Worm (Caenorhabditis elegans) whole organism, L3 larva: Measurements from ENCODE around the gene lgc-52.

Source experiments
- R02D3.7 ChIP-seq: fragments of 150-350 bp; optimal IDR thresholded peaks from 2 replicates; lab custom pipeline; 2014; ENCODE audit warnings: missing biosample characterization, missing genetic modification characterization
- aly-2 ChIP-seq: fragments of 150-350 bp; optimal IDR thresholded peaks from 2 replicates; lab custom pipeline; 2014; ENCODE audit warnings: missing biosample characterization, missing genetic modification characterization
- ama-1 ChIP-seq: fragments of 150-350 bp; optimal IDR thresholded peaks from 2 replicates; lab custom pipeline; 2018
- ceh-28 ChIP-seq: fragments of 150-350 bp; optimal IDR thresholded peaks from 2 replicates; lab custom pipeline; 2014; ENCODE audit warnings: missing biosample characterization, missing genetic modification reagents, missing genetic modification characterization
- ceh-9 ChIP-seq: sonication (generic microtip); optimal IDR thresholded peaks from 2 replicates; lab custom pipeline; 2018; ENCODE audit warnings: missing biosample characterization, missing genetic modification characterization
- daf-12 ChIP-seq: fragments of 150-350 bp; optimal IDR thresholded peaks from 2 replicates; lab custom pipeline; 2014; ENCODE audit warnings: missing biosample characterization, missing genetic modification reagents, missing genetic modification characterization
- egl-27 ChIP-seq: sonication (generic microtip); optimal IDR thresholded peaks from 4 replicates; lab custom pipeline; 2017; ENCODE audit warnings: missing biosample characterization, missing genetic modification reagents, missing genetic modification characterization
- egl-5 ChIP-seq: fragments of 150-350 bp; optimal IDR thresholded peaks from 2 replicates; lab custom pipeline; 2017; ENCODE audit warnings: missing biosample characterization, missing genetic modification reagents, missing genetic modification characterization, inconsistent platforms
- elt-1 ChIP-seq: fragments of 150-350 bp; optimal IDR thresholded peaks from 2 replicates; lab custom pipeline; 2014; ENCODE audit warnings: missing biosample characterization, missing genetic modification characterization
- elt-2 ChIP-seq: sonication (generic microtip); optimal IDR thresholded peaks from 2 replicates; lab custom pipeline; 2016; ENCODE audit warnings: missing genetic modification reagents, mild to moderate bottlenecking, missing genetic modification characterization, missing compliant biosample characterization
- elt-3 ChIP-seq, 3 experiments: fragments of 150-350 bp in 1 of 3; sonication (generic microtip) in 2 of 3; optimal IDR thresholded peaks; 2 replicates in 2 of 3; 4 replicates in 1 of 3; lab custom pipeline; 2014 to 2017; ENCODE audit warnings: missing biosample characterization in 3 of 3, missing genetic modification characterization in 3 of 3
- eor-1 ChIP-seq, 2 experiments: fragments of 150-350 bp; optimal IDR thresholded peaks; 2 replicates each; lab custom pipeline; 2014 to 2018; ENCODE audit warnings: missing biosample characterization in 2 of 2, missing genetic modification characterization in 2 of 2
- fkh-10 ChIP-seq: sonication (generic microtip); optimal IDR thresholded peaks from 2 replicates; lab custom pipeline; 2017; ENCODE audit warnings: missing biosample characterization, missing genetic modification reagents, missing genetic modification characterization
- hmg-11 ChIP-seq: sonication (generic microtip); optimal IDR thresholded peaks from 2 replicates; lab custom pipeline; 2016; ENCODE audit warnings: missing genetic modification characterization, missing compliant biosample characterization
- lin-39 ChIP-seq: fragments of 150-350 bp; optimal IDR thresholded peaks from 2 replicates; lab custom pipeline; 2018; ENCODE audit warnings: missing biosample characterization, missing genetic modification reagents, missing genetic modification characterization
- mdl-1 ChIP-seq: fragments of 150-350 bp; optimal IDR thresholded peaks from 2 replicates; lab custom pipeline; 2014; ENCODE audit warnings: missing biosample characterization, missing genetic modification characterization
- nfya-1 ChIP-seq: sonication (generic microtip); optimal IDR thresholded peaks from 2 replicates; lab custom pipeline; 2017; ENCODE audit warnings: missing genetic modification characterization, mild to moderate bottlenecking, missing compliant biosample characterization, antibody characterized with exemption, moderate library complexity; ENCODE audit not compliant: insufficient read depth
- nhr-11 ChIP-seq: fragments of 150-350 bp; optimal IDR thresholded peaks from 2 replicates; lab custom pipeline; 2014; ENCODE audit warnings: missing biosample characterization, missing genetic modification characterization
- nhr-12 ChIP-seq: fragments of 150-350 bp; optimal IDR thresholded peaks from 2 replicates; lab custom pipeline; 2014; ENCODE audit warnings: missing biosample characterization, missing genetic modification characterization
- nhr-23 ChIP-seq: fragments of 150-350 bp; optimal IDR thresholded peaks from 2 replicates; lab custom pipeline; 2014; ENCODE audit warnings: missing biosample characterization, missing genetic modification reagents, missing genetic modification characterization
- nhr-237 ChIP-seq: fragments of 150-350 bp; optimal IDR thresholded peaks from 2 replicates; lab custom pipeline; 2014; ENCODE audit warnings: missing biosample characterization, missing genetic modification characterization
- nhr-25 ChIP-seq: sonication (generic microtip); optimal IDR thresholded peaks from 2 replicates; lab custom pipeline; 2017; ENCODE audit warnings: missing biosample characterization, missing genetic modification characterization
- nhr-28 ChIP-seq: fragments of 150-350 bp; optimal IDR thresholded peaks from 2 replicates; lab custom pipeline; 2014; ENCODE audit warnings: missing biosample characterization, missing genetic modification characterization
- nhr-43 ChIP-seq: sonication (generic microtip); optimal IDR thresholded peaks from 2 replicates; lab custom pipeline; 2016; ENCODE audit warnings: mild to moderate bottlenecking, missing genetic modification characterization, missing compliant biosample characterization; ENCODE audit not compliant: poor library complexity, severe bottlenecking
- nhr-76 ChIP-seq: fragments of 150-350 bp; sonication (generic microtip); optimal IDR thresholded peaks from 5 replicates; lab custom pipeline; 2014; ENCODE audit warnings: missing biosample characterization, missing genetic modification characterization
- nhr-77 ChIP-seq: fragments of 150-350 bp; optimal IDR thresholded peaks from 2 replicates; lab custom pipeline; 2014; ENCODE audit warnings: missing biosample characterization, missing genetic modification characterization
- pqm-1 ChIP-seq: fragments of 150-350 bp; optimal IDR thresholded peaks from 2 replicates; lab custom pipeline; 2017; ENCODE audit warnings: missing biosample characterization, missing genetic modification characterization, inconsistent platforms
- sea-2 ChIP-seq: fragments of 150-350 bp; sonication (generic microtip); optimal IDR thresholded peaks from 4 replicates; lab custom pipeline; 2014; ENCODE audit warnings: missing biosample characterization, missing genetic modification reagents, missing genetic modification characterization
- skn-1 ChIP-seq: fragments of 150-350 bp; optimal IDR thresholded peaks from 2 replicates; lab custom pipeline; 2014; ENCODE audit warnings: missing biosample characterization, missing genetic modification characterization
- snpc-4 ChIP-seq: fragments of 150-350 bp; optimal IDR thresholded peaks from 2 replicates; lab custom pipeline; 2014; ENCODE audit warnings: missing biosample characterization, missing genetic modification characterization
- tbx-2 ChIP-seq: sonication (generic microtip); optimal IDR thresholded peaks from 2 replicates; lab custom pipeline; 2016; ENCODE audit warnings: mild to moderate bottlenecking, missing genetic modification characterization, missing compliant biosample characterization
- unc-39 ChIP-seq: sonication (generic microtip); optimal IDR thresholded peaks from 4 replicates; lab custom pipeline; 2017; ENCODE audit warnings: missing biosample characterization, missing genetic modification characterization
- unc-62 ChIP-seq: fragments of 150-350 bp; sonication (generic microtip); optimal IDR thresholded peaks from 4 replicates; lab custom pipeline; 2014; ENCODE audit warnings: missing biosample characterization, missing genetic modification reagents, missing genetic modification characterization
- zag-1 ChIP-seq: fragments of 150-350 bp; optimal IDR thresholded peaks from 2 replicates; lab custom pipeline; 2014; ENCODE audit warnings: missing biosample characterization, missing genetic modification characterization
- ztf-11 ChIP-seq: fragments of 150-350 bp; optimal IDR thresholded peaks from 2 replicates; lab custom pipeline; 2014; ENCODE audit warnings: missing biosample characterization, missing genetic modification characterization
- ztf-4 ChIP-seq: fragments of 150-350 bp; optimal IDR thresholded peaks from 2 replicates; lab custom pipeline; 2014; ENCODE audit warnings: missing biosample characterization, missing genetic modification characterization

lgc-52 gene

ce11 chrIV:15220253-15220652 lies 15.7 kb upstream of the lgc-52 start, which contains the start of gene Y40H7A.11:
TSS of gene Y40H7A.11 (minus strand) at chrIV:15220353.
- TF ChIP-seq ceh-28, result no peak
- TF ChIP-seq nhr-11 (tag; lab: Kevin White, UChicago), result no peak
- TF ChIP-seq nhr-25, result no peak
- no peak for TF ChIP-seq tbx-2 (tag; lab: Kevin White, UChicago)
- no peak for TF ChIP-seq nhr-76 (tag; lab: Kevin White, UChicago)
- TF ChIP-seq nfya-1 (tag; lab: Kevin White, UChicago), result no peak
- TF ChIP-seq ama-1 (lab: Kevin White, UChicago), result no peak
- no peak for TF ChIP-seq nhr-28 (tag; lab: Kevin White, UChicago)
- no peak for TF ChIP-seq sea-2
- TF ChIP-seq hmg-11 (tag; lab: Kevin White, UChicago), result no peak
- TF ChIP-seq ztf-4, result no peak
- no peak for TF ChIP-seq ceh-9 (tag; lab: Kevin White, UChicago)
- no peak for TF ChIP-seq snpc-4 (tag; lab: Kevin White, UChicago)
- TF ChIP-seq ztf-11 (tag; lab: Kevin White, UChicago), result no peak
- TF ChIP-seq daf-12, result no peak
- no peak for TF ChIP-seq nhr-23
- no peak for TF ChIP-seq unc-62 (GFP tag; lab: Kevin White, UChicago)
- TF ChIP-seq unc-39 (tag; lab: Kevin White, UChicago), result no peak
- no peak for TF ChIP-seq egl-27 (tag; lab: Kevin White, UChicago)

DNA sequence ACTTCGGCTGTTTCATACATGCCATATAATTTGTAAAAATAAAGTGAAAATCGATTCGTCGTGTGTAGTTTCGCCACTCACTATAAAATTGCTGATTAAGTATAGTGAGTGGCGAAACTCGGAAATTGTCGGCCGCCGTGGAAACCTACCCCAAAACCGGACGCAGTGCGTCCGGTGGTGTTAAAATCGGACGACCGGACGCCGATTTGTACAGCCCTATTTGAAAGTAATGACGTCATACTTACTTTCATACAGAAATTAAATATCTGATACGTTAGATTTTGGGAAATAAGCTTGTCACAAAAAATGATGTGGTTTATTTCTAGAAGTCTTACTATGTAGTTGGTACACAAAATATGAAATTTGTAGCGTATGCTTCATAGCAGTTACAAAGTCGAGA lies 1.7 kb upstream of the lgc-52 start:
- TF ChIP-seq snpc-4 (tag; lab: Kevin White, UChicago) (peak; percentile 52), nhr-12 (tag; lab: Kevin White, UChicago) (no peak), nhr-28 (tag; lab: Kevin White, UChicago) (no peak), egl-5 (tag; lab: Kevin White, UChicago) (no peak), elt-1 (tag; lab: Kevin White, UChicago) (no peak), pqm-1 (tag; lab: Kevin White, UChicago) (no peak), nfya-1 (tag; lab: Kevin White, UChicago) (no peak), nhr-237 (no peak), R02D3.7 (tag; lab: Kevin White, UChicago) (no peak)
- TF ChIP-seq, all 47 proteins: peak for 1

ce11 chrIV:15234943-15235605 lies 849 bp upstream of the lgc-52 start, which contains the start of gene pkd-2:
TSS of gene pkd-2 (minus strand) at chrIV:15234993.
- TF ChIP-seq zag-1 (tag; lab: Kevin White, UChicago) (no peak), egl-27 (tag; lab: Kevin White, UChicago) (no peak), ztf-11 (tag; lab: Kevin White, UChicago) (no peak), snpc-4 (tag; lab: Kevin White, UChicago) (peak; percentile 79), mdl-1 (tag; lab: Kevin White, UChicago) (no peak), nhr-43 (tag; lab: Kevin White, UChicago) (no peak), elt-3 (tag; optimal IDR thresholded peaks at IDR 0.05; lab: Kevin White, UChicago) (no peak), nhr-23 (no peak), R02D3.7 (tag; lab: Kevin White, UChicago) (no peak), elt-2 (tag; lab: Kevin White, UChicago) (peak; percentile 23), hmg-11 (tag; lab: Kevin White, UChicago) (no peak), pqm-1 (tag; lab: Kevin White, UChicago) (peak; percentile 6), ceh-9 (tag; lab: Kevin White, UChicago) (no peak), lin-39 (tag; lab: Kevin White, UChicago) (no peak), fkh-10 (GFP tag; lab: Kevin White, UChicago) (no peak)

ce11 chrIV:15245655-15246054 lies 9.7 kb downstream of the lgc-52 start, which contains the start of gene Y73F8A.36:
TSS of gene Y73F8A.36 (plus strand) at chrIV:15245955.
- TF ChIP-seq elt-1 (tag; lab: Kevin White, UChicago) (no peak), nfya-1 (tag; lab: Kevin White, UChicago) (no peak), pqm-1 (tag; lab: Kevin White, UChicago) (no peak), skn-1 (tag; lab: Kevin White, UChicago) (no peak), nhr-77 (no peak), tbx-2 (tag; lab: Kevin White, UChicago) (no peak), ceh-28 (no peak), ztf-4 (no peak), aly-2 (tag; lab: Kevin White, UChicago) (no peak), eor-1 (tag; optimal IDR thresholded peaks at IDR 0.05; lab: Kevin White, UChicago) (no peak), zag-1 (tag; lab: Kevin White, UChicago) (no peak), sea-2 (no peak)
